Worm (Caenorhabditis elegans) whole organism, L1 larva: ENCODE measurements around the gene sra-2.

ENCODE experiments used
- C04F5.9 ChIP-seq: sonication (generic microtip); optimal IDR thresholded peaks from 2 replicates; lab custom pipeline; 2016; ENCODE audit warnings: missing genetic modification characterization, missing compliant biosample characterization
- F16B12.6 ChIP-seq: fragments of 150-350 bp; optimal IDR thresholded peaks from 2 replicates; lab custom pipeline; 2014; ENCODE audit warnings: missing biosample characterization, missing genetic modification characterization
- aha-1 ChIP-seq: fragments of 150-350 bp; optimal IDR thresholded peaks from 2 replicates; lab custom pipeline; 2014; ENCODE audit warnings: missing biosample characterization, missing genetic modification characterization
- alr-1 ChIP-seq: fragments of 200-800 bp; sonication (Bioruptor generic); optimal IDR thresholded peaks from 2 replicates; lab custom pipeline; 2018; ENCODE audit warnings: borderline replicate concordance, mild to moderate bottlenecking, missing genetic modification characterization, missing compliant biosample characterization
- ama-1 ChIP-seq: fragments of 150-350 bp; optimal IDR thresholded peaks from 2 replicates; lab custom pipeline; 2014
- ceh-8 ChIP-seq: fragments of 200-800 bp; sonication (Bioruptor generic); optimal IDR thresholded peaks from 2 replicates; lab custom pipeline; 2018; ENCODE audit warnings: mild to moderate bottlenecking, missing genetic modification characterization, moderate library complexity, missing compliant biosample characterization
- ceh-82 ChIP-seq, 3 experiments: fragments of 150-350 bp in 1 of 3; sonication (generic microtip) in 2 of 3; optimal IDR thresholded peaks; 2 replicates each; lab custom pipeline; 2014 to 2017; ENCODE audit warnings: missing biosample characterization in 3 of 3, missing genetic modification characterization in 3 of 3
- ceh-90 ChIP-seq: sonication (generic microtip); optimal IDR thresholded peaks from 2 replicates; lab custom pipeline; 2016; ENCODE audit warnings: missing genetic modification characterization, missing compliant biosample characterization
- ces-1 ChIP-seq: fragments of 150-350 bp; optimal IDR thresholded peaks from 2 replicates; lab custom pipeline; 2014; ENCODE audit warnings: missing biosample characterization, missing genetic modification reagents, missing genetic modification characterization
- dpl-1 ChIP-seq, 3 experiments: fragments of 150-350 bp in 2 of 3; sonication (generic microtip) in 1 of 3; optimal IDR thresholded peaks; 2 replicates each; lab custom pipeline; 2014 to 2017; ENCODE audit warnings: missing biosample characterization in 3 of 3, missing genetic modification characterization in 3 of 3, missing genetic modification reagents in 3 of 3
- efl-1 ChIP-seq, 4 experiments: fragments of 150-350 bp; optimal IDR thresholded peaks in 3 of 4; peaks in 1 of 4; 1 replicate in 1 of 4; 2 replicates in 3 of 4; lab custom pipeline; 2014; ENCODE audit warnings: missing biosample characterization in 2 of 4, missing genetic modification characterization in 2 of 4, missing genetic modification reagents in 2 of 4
- efl-3 ChIP-seq: fragments of 200-800 bp; sonication (Bioruptor generic); optimal IDR thresholded peaks from 2 replicates; lab custom pipeline; 2018; ENCODE audit warnings: mild to moderate bottlenecking, missing genetic modification characterization, missing compliant biosample characterization
- egl-27 ChIP-seq, 2 experiments: fragments of 150-350 bp in 1 of 2; sonication (generic microtip); optimal IDR thresholded peaks; 3 replicates each; lab custom pipeline; 2017 to 2018; ENCODE audit warnings: missing biosample characterization in 2 of 2, missing genetic modification characterization in 2 of 2, missing genetic modification reagents in 2 of 2
- elt-2 ChIP-seq: sonication (generic microtip); optimal IDR thresholded peaks from 2 replicates; lab custom pipeline; 2016; ENCODE audit warnings: missing genetic modification characterization, mild to moderate bottlenecking, inconsistent platforms, missing compliant biosample characterization, missing genetic modification reagents
- elt-3 ChIP-seq, 6 experiments: fragments of 150-350 bp in 1 of 6; sonication (generic microtip); optimal IDR thresholded peaks; 2 replicates each; lab custom pipeline; 2017 to 2018; ENCODE audit warnings: missing biosample characterization in 6 of 6, missing genetic modification characterization in 6 of 6, inconsistent platforms in 1 of 6
- ets-5 ChIP-seq: fragments of 200-800 bp; sonication (Bioruptor generic); IDR thresholded peaks from 2 replicates; pipeline ENCODE4 v1.3.6; 2022; ENCODE audit warnings: missing genetic modification characterization, missing compliant biosample characterization
- fkh-10 ChIP-seq: sonication (generic microtip); optimal IDR thresholded peaks from 2 replicates; lab custom pipeline; 2017; ENCODE audit warnings: missing biosample characterization, missing genetic modification reagents, missing genetic modification characterization
- grh-1 ChIP-seq: fragments of 200-800 bp; sonication (Bioruptor generic); IDR thresholded peaks from 2 replicates; pipeline ENCODE4 v1.3.6; 2022; ENCODE audit warnings: missing genetic modification reagents, missing genetic modification characterization, missing compliant biosample characterization
- hlh-17 ChIP-seq: fragments of 200-800 bp; sonication (Bioruptor generic); optimal IDR thresholded peaks from 2 replicates; lab custom pipeline; 2018; ENCODE audit warnings: missing genetic modification characterization, mild to moderate bottlenecking, missing compliant biosample characterization, moderate library complexity, borderline replicate concordance
- irx-1 ChIP-seq: sonication (generic microtip); optimal IDR thresholded peaks from 2 replicates; lab custom pipeline; 2016; ENCODE audit warnings: missing genetic modification characterization, missing compliant biosample characterization
- isw-1 ChIP-seq: fragments of 200-800 bp; sonication (Bioruptor generic); IDR thresholded peaks from 2 replicates; pipeline ENCODE4 v1.3.6; 2022; ENCODE audit warnings: missing genetic modification characterization, missing compliant biosample characterization
- jun-1 ChIP-seq: fragments of 150-350 bp; optimal IDR thresholded peaks from 2 replicates; lab custom pipeline; 2014; ENCODE audit warnings: missing biosample characterization, missing genetic modification reagents, missing genetic modification characterization
- lin-14 ChIP-seq: fragments of 200-800 bp; sonication (Bioruptor generic); optimal IDR thresholded peaks from 2 replicates; lab custom pipeline; 2018; ENCODE audit warnings: mild to moderate bottlenecking, missing genetic modification characterization, moderate library complexity, missing compliant biosample characterization
- lsy-2 ChIP-seq, 2 experiments: fragments of 150-350 bp; optimal IDR thresholded peaks; 2 replicates each; lab custom pipeline; 2014; ENCODE audit warnings: missing biosample characterization in 2 of 2, missing genetic modification characterization in 2 of 2
- mdl-1 ChIP-seq, 2 experiments: fragments of 150-350 bp; optimal IDR thresholded peaks; 2 replicates each; lab custom pipeline; 2014 to 2017; ENCODE audit warnings: missing biosample characterization in 2 of 2, missing genetic modification characterization in 2 of 2, inconsistent platforms in 1 of 2
- mef-2 ChIP-seq: fragments of 150-350 bp; optimal IDR thresholded peaks from 2 replicates; lab custom pipeline; 2014; ENCODE audit warnings: missing biosample characterization, missing genetic modification characterization
- nhr-19 ChIP-seq: fragments of 200-800 bp; sonication (Bioruptor generic); conservative IDR thresholded peaks from 2 replicates; pipeline ENCODE4 v1.3.6; 2022; ENCODE audit warnings: missing genetic modification characterization, missing compliant biosample characterization
- nhr-20 ChIP-seq: sonication (generic microtip); optimal IDR thresholded peaks from 2 replicates; lab custom pipeline; 2016; ENCODE audit warnings: mild to moderate bottlenecking, missing genetic modification characterization, missing compliant biosample characterization
- nhr-237 ChIP-seq: fragments of 150-350 bp; optimal IDR thresholded peaks from 2 replicates; lab custom pipeline; 2014; ENCODE audit warnings: missing biosample characterization, missing genetic modification characterization
- nhr-71 ChIP-seq: sonication (generic microtip); optimal IDR thresholded peaks from 2 replicates; lab custom pipeline; 2016; ENCODE audit warnings: mild to moderate bottlenecking, missing genetic modification characterization, moderate library complexity, missing compliant biosample characterization
- nhr-77 ChIP-seq: fragments of 150-350 bp; optimal IDR thresholded peaks from 2 replicates; lab custom pipeline; 2014; ENCODE audit warnings: missing biosample characterization, missing genetic modification characterization
- pag-3 ChIP-seq: sonication (generic microtip); optimal IDR thresholded peaks from 2 replicates; lab custom pipeline; 2017; ENCODE audit warnings: missing genetic modification characterization, mild to moderate bottlenecking, missing compliant biosample characterization, antibody characterized with exemption, borderline replicate concordance; ENCODE audit not compliant: insufficient read depth
- snpc-4 ChIP-seq: fragments of 150-350 bp; optimal IDR thresholded peaks from 2 replicates; lab custom pipeline; 2014; ENCODE audit warnings: missing biosample characterization, missing genetic modification characterization
- sptf-1 ChIP-seq: fragments of 150-350 bp; optimal IDR thresholded peaks from 2 replicates; lab custom pipeline; 2014; ENCODE audit warnings: missing biosample characterization, missing genetic modification characterization
- swsn-7 ChIP-seq: sonication (generic microtip); optimal IDR thresholded peaks from 2 replicates; lab custom pipeline; 2016; ENCODE audit warnings: missing genetic modification characterization, missing compliant biosample characterization
- tbx-2 ChIP-seq: sonication (generic microtip); optimal IDR thresholded peaks from 2 replicates; lab custom pipeline; 2016; ENCODE audit warnings: missing genetic modification characterization, missing compliant biosample characterization
- unc-130 ChIP-seq: fragments of 150-350 bp; optimal IDR thresholded peaks from 2 replicates; lab custom pipeline; 2017; ENCODE audit warnings: missing biosample characterization, missing genetic modification characterization, inconsistent platforms
- unc-30 ChIP-seq: sonication (generic microtip); optimal IDR thresholded peaks from 2 replicates; lab custom pipeline; 2017; ENCODE audit warnings: missing biosample characterization, missing genetic modification characterization
- unc-86 ChIP-seq: sonication (generic microtip); optimal IDR thresholded peaks from 2 replicates; lab custom pipeline; 2016; ENCODE audit warnings: missing genetic modification characterization, missing compliant biosample characterization
- vab-15 ChIP-seq: sonication (generic microtip); optimal IDR thresholded peaks from 2 replicates; lab custom pipeline; 2017; ENCODE audit warnings: missing genotype, mild to moderate bottlenecking, missing genetic modification characterization, missing compliant biosample characterization
- zag-1 ChIP-seq: fragments of 150-350 bp; optimal IDR thresholded peaks from 2 replicates; lab custom pipeline; 2014; ENCODE audit warnings: missing biosample characterization, missing genetic modification characterization
- zip-4 ChIP-seq: fragments of 200-800 bp; sonication (Bioruptor generic); optimal IDR thresholded peaks from 2 replicates; lab custom pipeline; 2018; ENCODE audit warnings: mild to moderate bottlenecking, missing genetic modification characterization, moderate library complexity, missing compliant biosample characterization
- ztf-11 ChIP-seq, 2 experiments: sonication (generic microtip); optimal IDR thresholded peaks; 2 replicates each; lab custom pipeline; 2016 to 2017; ENCODE audit warnings: missing genetic modification characterization in 2 of 2, missing biosample characterization in 1 of 2, missing compliant biosample characterization in 1 of 2

sra-2 gene

DNA sequence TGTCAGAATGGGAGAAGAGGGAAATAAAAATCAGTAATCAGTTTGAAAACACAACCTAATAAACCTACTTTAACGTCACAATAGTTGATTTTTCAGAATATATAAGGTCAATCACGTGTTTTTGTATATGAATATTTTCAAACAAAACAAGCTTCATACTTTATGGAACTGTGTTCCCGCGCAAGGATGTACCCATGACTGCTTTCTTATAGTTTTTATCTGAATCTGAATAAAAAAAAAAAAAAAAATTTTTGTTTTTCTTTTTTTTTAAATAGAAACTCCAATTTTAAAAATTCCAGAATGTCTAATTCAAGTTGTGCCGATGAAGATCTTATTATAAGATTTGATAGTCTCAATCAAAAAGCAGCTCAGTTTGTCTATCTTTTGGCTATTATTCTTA is at the start of gene sra-2:
sra-2 (plus strand) TSS at position 301 of the 400 bp plus-strand sequence.
- TF ChIP-seq vab-15 = no peak
- TF ChIP-seq alr-1 (tag; lab: Kevin White, UChicago) = no peak
- TF ChIP-seq ceh-90 = no peak
- TF ChIP-seq ama-1 (lab: Kevin White, UChicago) = no peak
- no peak for TF ChIP-seq efl-3
- no peak for TF ChIP-seq irx-1 (tag; lab: Kevin White, UChicago)
- no peak for TF ChIP-seq fkh-10 (GFP tag; lab: Kevin White, UChicago)
- no peak for TF ChIP-seq nhr-71 (tag; lab: Kevin White, UChicago)
- TF ChIP-seq zip-4 (GFP tag; lab: Kevin White, UChicago) = no peak
- TF ChIP-seq F16B12.6 (tag; lab: Kevin White, UChicago) = no peak
- no peak for TF ChIP-seq unc-130 (tag; lab: Kevin White, UChicago)
- no peak for TF ChIP-seq snpc-4 (tag; lab: Kevin White, UChicago)
- no peak for TF ChIP-seq sptf-1 (tag; lab: Kevin White, UChicago)
- TF ChIP-seq mdl-1 (tag; optimal IDR thresholded peaks at IDR 0.05; lab: Kevin White, UChicago) = no peak
- TF ChIP-seq elt-3 (tag; optimal IDR thresholded peaks at IDR 0.05; lab: Kevin White, UChicago) = no peak

DNA sequence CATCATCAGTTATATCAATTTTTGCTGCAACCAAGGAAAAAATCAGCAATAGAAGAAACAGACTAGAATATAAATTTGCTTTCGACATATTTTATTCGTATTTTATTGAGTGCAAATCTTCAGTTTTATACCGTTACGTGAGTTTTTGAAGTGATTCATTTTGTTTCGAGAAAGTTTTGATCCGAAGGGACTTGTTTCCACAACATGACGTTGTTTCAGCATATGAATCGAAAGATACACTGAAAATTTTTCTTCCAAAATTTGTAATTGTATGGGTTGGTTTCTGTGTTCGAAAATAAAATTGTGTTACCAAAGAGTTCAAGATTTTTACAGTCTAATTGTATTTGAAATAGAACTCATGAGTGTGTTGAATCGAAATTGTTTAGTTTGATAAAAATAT is 48.6 kb upstream of the sra-2 start, which contains the start of gene T19H5.7:
T19H5.7 (minus strand) TSS at position 101 of the 400 bp plus-strand sequence.
- TF ChIP-seq lsy-2 (tag; optimal IDR thresholded peaks at IDR 0.05; lab: Kevin White, UChicago) = no peak

DNA sequence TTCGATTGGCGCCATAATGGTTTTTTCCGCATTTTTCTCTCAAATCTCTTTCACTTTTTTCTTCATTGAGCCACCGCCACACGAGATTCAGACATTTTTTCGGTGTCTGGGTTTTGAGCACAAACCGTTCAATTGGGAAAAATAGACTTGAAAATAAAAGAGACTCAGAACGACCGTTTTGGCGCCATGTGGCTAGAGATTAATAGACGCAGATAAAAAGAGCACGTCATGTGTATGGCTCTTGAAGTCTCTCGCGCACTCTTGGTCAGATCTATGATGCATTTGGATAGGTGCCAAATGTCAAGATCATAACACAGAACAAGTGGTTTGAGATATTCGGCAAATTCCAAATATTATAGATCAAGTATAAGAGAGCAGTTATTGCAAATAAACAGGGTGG is 47.2 kb upstream of the sra-2 start:
- TF ChIP-seq efl-1 (optimal IDR thresholded peaks at IDR 0.05; lab: Kevin White, UChicago) (peak in 1 of 2 experiments; percentile 18), efl-1 (GFP tag; optimal IDR thresholded peaks at IDR 0.05 in 1 of 2; lab: Kevin White, UChicago) (no peak), ztf-11 (tag; optimal IDR thresholded peaks at IDR 0.05; lab: Kevin White, UChicago) (no peak), nhr-20 (peak; percentile 42), lsy-2 (tag; optimal IDR thresholded peaks at IDR 0.05; lab: Kevin White, UChicago) (peak in 1 of 2 experiments; percentile 40), unc-86 (tag; lab: Kevin White, UChicago) (no peak), mef-2 (no peak), nhr-71 (tag; lab: Kevin White, UChicago) (peak; percentile 72), dpl-1 (GFP tag; optimal IDR thresholded peaks at IDR 0.05; lab: Kevin White, UChicago) (peak in 1 of 3 experiments; percentile 2), aha-1 (tag; lab: Kevin White, UChicago) (no peak), ets-5 (GFP tag; lab: Robert Waterston, UW) (no peak), F16B12.6 (tag; lab: Kevin White, UChicago) (no peak), unc-30 (tag; lab: Kevin White, UChicago) (no peak), hlh-17 (no peak), nhr-19 (peak; percentile 28; the same call in 1 of the 2 replicates), pag-3 (tag; lab: Kevin White, UChicago) (no peak), grh-1 (no peak), lin-14 (peak; percentile 60), sptf-1 (tag; lab: Kevin White, UChicago) (no peak), ces-1 (GFP tag; lab: Kevin White, UChicago) (no peak), nhr-237 (tag; lab: Kevin White, UChicago) (no peak), C04F5.9 (tag; lab: Kevin White, UChicago) (no peak), egl-27 (tag; optimal IDR thresholded peaks at IDR 0.05; lab: Kevin White, UChicago) (peak in 1 of 2 experiments; percentile 30), jun-1 (no peak), tbx-2 (tag; lab: Kevin White, UChicago) (peak; percentile 75), ceh-82 (tag; optimal IDR thresholded peaks at IDR 0.05; lab: Kevin White, UChicago) (no peak), elt-2 (no peak), efl-3 (no peak), ceh-8 (GFP tag; lab: Kevin White, UChicago) (no peak), mdl-1 (tag; optimal IDR thresholded peaks at IDR 0.05; lab: Kevin White, UChicago) (peak in 1 of 2 experiments; percentile 14), zag-1 (tag; lab: Kevin White, UChicago) (no peak), nhr-77 (tag; lab: Kevin White, UChicago) (peak; percentile 66), isw-1 (GFP tag; lab: Robert Waterston, UW) (no peak), swsn-7 (tag; lab: Kevin White, UChicago) (no peak)
- TF ChIP-seq, all 84 proteins: peak for 11
